Worm (Caenorhabditis elegans): ENCODE results near the gene srsy-1.
A peak's percentile ranks its signal among the peaks of the same experiment; 100 is the strongest.

Gene srsy-1

ce11 chrII:5105020-5105419 is 10.8 kb upstream of the srsy-1 start (continued):
- TF ChIP-seq B0336.3 (GFP tag; IDR thresholded peaks at IDR 0.05): peak; percentile 86
- peak; percentile 89 for TF ChIP-seq snpc-1.3 (tag; optimal IDR thresholded peaks at IDR 0.05; ENCODE audit: insufficient read depth)
- peak; percentile 91 to 94 for TF ChIP-seq rec-8 (tag; optimal IDR thresholded peaks at IDR 0.05)
- TF ChIP-seq aptf-3 (GFP tag; IDR thresholded peaks at IDR 0.05): 0 out of 2 replicates have a peak, but pooled peaks have one; percentile 58
- peak; percentile 78 for TF ChIP-seq ceh-100 (GFP tag; IDR thresholded peaks at IDR 0.05)
- peak; percentile 70 for TF ChIP-seq ceh-79 (tag; optimal IDR thresholded peaks at IDR 0.05)
- TF ChIP-seq ama-1 (optimal IDR thresholded peaks at IDR 0.05): no peak
- TF ChIP-seq ama-1 (GFP tag; optimal IDR thresholded peaks at IDR 0.05): peak; percentile 90 to 94
- peak; percentile 97 for TF ChIP-seq nhr-90 (tag; optimal IDR thresholded peaks at IDR 0.05)
- TF ChIP-seq sptf-2 (GFP tag; optimal IDR thresholded peaks at IDR 0.05): peak; percentile 75
- TF ChIP-seq somi-1 (GFP tag; optimal IDR thresholded peaks at IDR 0.05): peak; percentile 87
- peak; percentile 61; the same call in 1 of the 2 replicates for TF ChIP-seq lir-1 (GFP tag; conservative IDR thresholded peaks at IDR 0.05)
- peak; percentile 95 for TF ChIP-seq mxl-1 (tag; optimal IDR thresholded peaks at IDR 0.05)
- TF ChIP-seq ztf-18 (tag; optimal IDR thresholded peaks at IDR 0.05): peak; percentile 81
- TF ChIP-seq mes-4 (tag; optimal IDR thresholded peaks at IDR 0.05): peak; percentile 91
- peak; percentile 90 for TF ChIP-seq athp-1 (tag; optimal IDR thresholded peaks at IDR 0.05)
- 0 out of 2 replicates have a peak, but pooled peaks have one; percentile 8 for TF ChIP-seq Y67H2A.10 (GFP tag; conservative IDR thresholded peaks at IDR 0.05)
- no peak for TF ChIP-seq zfh-2 (GFP tag; conservative IDR thresholded peaks at IDR 0.05)
- peak; percentile 78 for TF ChIP-seq lin-40 (tag; optimal IDR thresholded peaks at IDR 0.05)
- TF ChIP-seq ccch-3 (GFP tag; optimal IDR thresholded peaks at IDR 0.05): peak; percentile 13
- TF ChIP-seq F57C9.4 (tag; optimal IDR thresholded peaks at IDR 0.05): peak; percentile 82
- TF ChIP-seq T07F8.4 (tag; optimal IDR thresholded peaks at IDR 0.05): peak; percentile 73
- peak; percentile 54 for TF ChIP-seq nhr-80 (tag; optimal IDR thresholded peaks at IDR 0.05)
- peak; percentile 67; the same call in 1 of the 2 replicates for TF ChIP-seq Y79H2A.3 (GFP tag; conservative IDR thresholded peaks at IDR 0.05)
- peak; percentile 90 for TF ChIP-seq F23B12.7 (tag; optimal IDR thresholded peaks at IDR 0.05; ENCODE audit: insufficient read depth)
- TF ChIP-seq nfyb-1 (GFP tag; IDR thresholded peaks at IDR 0.05): peak; percentile 93
- TF ChIP-seq let-526 (GFP tag; IDR thresholded peaks at IDR 0.05): peak; percentile 70
- TF ChIP-seq snpc-4 (GFP tag; optimal IDR thresholded peaks at IDR 0.05): peak; percentile 80
- peak; percentile 26 to 87 (median 74) for TF ChIP-seq snpc-4 (tag; optimal IDR thresholded peaks at IDR 0.05)
- TF ChIP-seq ztf-26 (tag; optimal IDR thresholded peaks at IDR 0.05): peak; percentile 86
- TF ChIP-seq madf-6 (GFP tag; IDR thresholded peaks at IDR 0.05): peak; percentile 75
- peak; percentile 63 for TF ChIP-seq atf-7 (tag; optimal IDR thresholded peaks at IDR 0.05)
- peak; percentile 60 for TF ChIP-seq lsy-27 (tag; optimal IDR thresholded peaks at IDR 0.05; ENCODE audit: borderline replicate concordance, insufficient read depth)
- peak; percentile 61 for TF ChIP-seq Y53G8AR.9 (GFP tag; conservative IDR thresholded peaks at IDR 0.05)
- TF ChIP-seq nfya-2 (GFP tag; IDR thresholded peaks at IDR 0.05): no peak
- TF ChIP-seq nhr-120 (GFP tag; IDR thresholded peaks at IDR 0.05): 0 out of 2 replicates have a peak, but pooled peaks have one; percentile 82
- peak; percentile 94; the same call in 1 of the 2 replicates for TF ChIP-seq cebp-2 (GFP tag; IDR thresholded peaks at IDR 0.05)
- peak; percentile 62 for TF ChIP-seq K11D2.4 (GFP tag; IDR thresholded peaks at IDR 0.05)
- TF ChIP-seq ekl-4 (GFP tag; IDR thresholded peaks at IDR 0.05): peak; percentile 89
- 0 out of 2 replicates have a peak, but pooled peaks have one; percentile 51 for TF ChIP-seq ztf-6 (GFP tag; IDR thresholded peaks at IDR 0.05)
- TF ChIP-seq F55B11.4 (tag; optimal IDR thresholded peaks at IDR 0.05; ENCODE audit: borderline replicate concordance, insufficient read depth): no peak
- peak; percentile 34 to 68 for TF ChIP-seq let-607 (tag; optimal IDR thresholded peaks at IDR 0.05)
- TF ChIP-seq hmg-20 (GFP tag; IDR thresholded peaks at IDR 0.05): peak; percentile 64
- TF ChIP-seq attf-5 (GFP tag; optimal IDR thresholded peaks at IDR 0.05): peak; percentile 77
- TF ChIP-seq egrh-3 (GFP tag; IDR thresholded peaks at IDR 0.05): peak; percentile 56
- peak; percentile 75 for TF ChIP-seq nhr-179 (tag; optimal IDR thresholded peaks at IDR 0.05)
- TF ChIP-seq ceh-40 (GFP tag; IDR thresholded peaks at IDR 0.05): peak; percentile 93
- peak; percentile 1 for TF ChIP-seq dpl-1 (GFP tag; optimal IDR thresholded peaks at IDR 0.05)

All from whole organism, young adult.